Worm (Caenorhabditis elegans) whole organism, mixed stage, embryonic: ENCODE measurements around the gene col-149.

Experiments used
- ceh-43 ChIP-seq: fragments of 200-800 bp; sonication (Bioruptor generic); optimal IDR thresholded peaks from 2 replicates; lab custom pipeline; 2018; ENCODE audit warnings: mild to moderate bottlenecking, missing genetic modification characterization, moderate library complexity, missing compliant biosample characterization
- ces-1 ChIP-seq: fragments of 150-350 bp; optimal IDR thresholded peaks from 2 replicates; lab custom pipeline; 2014; ENCODE audit warnings: missing biosample characterization, missing genetic modification reagents, missing genetic modification characterization
- flh-1 ChIP-seq: fragments of 200-800 bp; sonication (Bioruptor generic); optimal IDR thresholded peaks from 2 replicates; lab custom pipeline; 2018; ENCODE audit warnings: mild to moderate bottlenecking, missing genetic modification characterization, moderate library complexity, missing compliant biosample characterization
- lsy-2 ChIP-seq: fragments of 150-350 bp; optimal IDR thresholded peaks from 2 replicates; lab custom pipeline; 2014; ENCODE audit warnings: missing biosample characterization, missing genetic modification characterization
- nhr-2 ChIP-seq: fragments of 150-350 bp; optimal IDR thresholded peaks from 2 replicates; lab custom pipeline; 2014; ENCODE audit warnings: missing biosample characterization, missing genetic modification characterization
- nhr-237 ChIP-seq: fragments of 150-350 bp; optimal IDR thresholded peaks from 2 replicates; lab custom pipeline; 2014; ENCODE audit warnings: missing biosample characterization, missing genetic modification characterization
- nhr-28 ChIP-seq: fragments of 150-350 bp; optimal IDR thresholded peaks from 2 replicates; lab custom pipeline; 2014; ENCODE audit warnings: missing biosample characterization, missing genetic modification characterization
- nhr-76 ChIP-seq: sonication (generic microtip); optimal IDR thresholded peaks from 2 replicates; lab custom pipeline; 2017; ENCODE audit warnings: missing biosample characterization, missing genetic modification characterization

DNA sequence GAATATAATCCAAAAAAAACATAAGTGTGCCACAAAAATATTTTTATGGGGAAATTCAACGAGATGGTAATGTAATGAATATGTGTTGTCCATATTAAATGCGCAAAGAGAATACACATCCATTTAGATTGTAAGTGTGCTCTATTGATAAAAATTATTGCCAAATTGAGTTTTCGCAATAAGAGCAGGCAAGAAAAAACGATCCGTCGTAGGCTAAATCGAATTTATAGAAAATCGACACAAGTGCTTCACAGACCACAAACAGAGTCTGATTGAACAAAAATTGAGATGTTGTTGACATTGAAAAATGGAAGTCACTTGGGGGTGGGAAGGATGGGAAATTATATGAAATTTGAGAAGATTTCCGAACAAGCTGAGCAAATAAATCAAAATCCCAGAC is 27.6 kb downstream of the col-149 start:
- TF ChIP-seq nhr-237 (tag; lab: Kevin White, UChicago) (no peak), flh-1 (no peak), ces-1 (GFP tag; lab: Kevin White, UChicago) (peak; percentile 52), ceh-43 (GFP tag; lab: Kevin White, UChicago) (no peak), lsy-2 (tag; lab: Kevin White, UChicago) (no peak), nhr-76 (no peak), nhr-2 (tag; lab: Kevin White, UChicago) (no peak), nhr-28 (tag; lab: Kevin White, UChicago) (no peak)
